Fruit fly (Drosophila melanogaster) whole organism, adult: ENCODE measurements around the gene abd-A.

Source experiments
- CG14711 ChIP-seq: fragments of 200-800 bp; sonication (Bioruptor generic); optimal IDR thresholded peaks from 2 replicates; lab custom pipeline; 2018; ENCODE audit warnings: missing biosample characterization, mild to moderate bottlenecking, missing genetic modification characterization, moderate library complexity
- CG33017 ChIP-seq: fragments of 200-800 bp; sonication (Bioruptor generic); optimal IDR thresholded peaks from 2 replicates; lab custom pipeline; 2018; ENCODE audit warnings: missing biosample characterization, mild to moderate bottlenecking, missing genetic modification characterization, moderate library complexity
- CG7045 ChIP-seq: fragments of 200-800 bp; sonication (Bioruptor generic); optimal IDR thresholded peaks from 2 replicates; lab custom pipeline; 2017; ENCODE audit warnings: missing biosample characterization, mild to moderate bottlenecking, missing genetic modification characterization
- CG7101 ChIP-seq: fragments of 200-800 bp; sonication (Bioruptor generic); optimal IDR thresholded peaks from 2 replicates; lab custom pipeline; 2018; ENCODE audit warnings: missing biosample characterization, mild to moderate bottlenecking, missing genetic modification characterization, moderate library complexity
- Clk ChIP-seq: fragments of 200-800 bp; sonication (Bioruptor generic); optimal IDR thresholded peaks from 2 replicates; lab custom pipeline; 2017; ENCODE audit warnings: missing biosample characterization, missing genetic modification characterization
- Crg-1 ChIP-seq: fragments of 200-800 bp; sonication (Bioruptor generic); optimal IDR thresholded peaks from 2 replicates; lab custom pipeline; 2016; ENCODE audit warnings: missing biosample characterization, missing genetic modification characterization
- Hr96 ChIP-seq: fragments of 200-800 bp; sonication (Bioruptor generic); optimal IDR thresholded peaks from 2 replicates; lab custom pipeline; 2016; ENCODE audit warnings: missing biosample characterization, missing genetic modification characterization
- bab1 ChIP-seq: fragments of 200-800 bp; sonication (Bioruptor generic); optimal IDR thresholded peaks from 3 replicates; lab custom pipeline; 2019; ENCODE audit warnings: missing biosample characterization, mild to moderate bottlenecking, missing genetic modification characterization, moderate library complexity
- cic ChIP-seq: fragments of 200-800 bp; sonication (Bioruptor generic); optimal IDR thresholded peaks from 2 replicates; lab custom pipeline; 2017; ENCODE audit warnings: missing biosample characterization, mild to moderate bottlenecking, missing genetic modification characterization, moderate library complexity
- kay ChIP-seq: fragments of 200-800 bp; sonication (Bioruptor generic); peaks from one replicate; lab custom pipeline; 2016; ENCODE audit warnings: missing biosample characterization, missing genetic modification characterization, borderline replicate concordance
- toe ChIP-seq: fragments of 200-800 bp; sonication (Bioruptor generic); optimal IDR thresholded peaks from 2 replicates; lab custom pipeline; 2016; ENCODE audit warnings: missing biosample characterization, missing genetic modification characterization

DNA sequence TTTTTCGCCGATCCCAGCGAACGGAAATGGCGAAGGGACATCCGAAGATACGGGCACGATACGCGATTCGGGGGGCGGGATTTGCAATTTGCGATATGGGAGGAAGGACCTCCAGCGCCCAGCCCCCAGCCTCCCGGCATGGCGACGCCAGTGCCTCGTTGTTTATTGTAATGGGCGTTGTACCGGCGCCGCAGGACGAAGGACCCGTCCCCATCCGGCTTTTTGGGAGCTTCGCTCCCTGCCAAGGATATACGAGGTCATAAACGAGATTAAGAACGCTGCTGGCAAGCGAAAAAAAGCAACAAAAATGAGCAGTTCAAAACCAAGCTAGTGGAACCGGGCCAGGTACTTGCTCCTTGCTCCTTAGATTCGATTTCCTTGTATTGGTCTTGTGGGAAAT is 37.3 kb downstream of the abd-A start:
- TF ChIP-seq CG14711 (tag; lab: Kevin White, UChicago) (no peak), Clk (GFP tag; lab: Kevin White, UChicago) (no peak), Crg-1 (GFP tag; lab: Kevin White, UChicago) (no peak), toe (GFP tag; lab: Kevin White, UChicago) (no peak), Hr96 (no peak), cic (GFP tag; lab: Kevin White, UChicago) (no peak), CG7101 (tag; lab: Kevin White, UChicago) (no peak), CG33017 (tag; lab: Kevin White, UChicago) (no peak), bab1 (GFP tag; lab: Kevin White, UChicago) (no peak), CG7045 (GFP tag; lab: Kevin White, UChicago) (no peak), kay (no peak)
